Worm (Caenorhabditis elegans) whole organism, late embryonic: ENCODE measurements around the gene ZK1320.13.

Source experiments
- ama-1 ChIP-seq: fragments of 150-350 bp; optimal IDR thresholded peaks from 2 replicates; lab custom pipeline; 2014
- ceh-2 ChIP-seq: sonication (generic microtip); optimal IDR thresholded peaks from 2 replicates; lab custom pipeline; 2016; ENCODE audit warnings: missing genotype, missing genetic modification characterization, missing compliant biosample characterization
- ets-4 ChIP-seq: sonication (generic microtip); optimal IDR thresholded peaks from 2 replicates; lab custom pipeline; 2016; ENCODE audit warnings: missing genetic modification characterization, missing compliant biosample characterization
- fkh-10 ChIP-seq: fragments of 150-350 bp; optimal IDR thresholded peaks from 2 replicates; lab custom pipeline; 2014; ENCODE audit warnings: missing biosample characterization, missing genetic modification reagents, missing genetic modification characterization
- nhr-232 ChIP-seq: sonication (generic microtip); optimal IDR thresholded peaks from 2 replicates; lab custom pipeline; 2016; ENCODE audit warnings: missing genetic modification characterization, missing compliant biosample characterization
- odd-2 ChIP-seq: sonication (generic microtip); optimal IDR thresholded peaks from 2 replicates; lab custom pipeline; 2017; ENCODE audit warnings: antibody characterized with exemption, mild to moderate bottlenecking, missing genetic modification characterization, missing compliant biosample characterization
- rnt-1 ChIP-seq: sonication (generic microtip); optimal IDR thresholded peaks from 2 replicates; lab custom pipeline; 2016; ENCODE audit warnings: missing genetic modification characterization, missing compliant biosample characterization
- sox-4 ChIP-seq: sonication (generic microtip); optimal IDR thresholded peaks from 2 replicates; lab custom pipeline; 2017; ENCODE audit warnings: mild to moderate bottlenecking, missing genetic modification characterization, inconsistent platforms, missing compliant biosample characterization
- tbx-2 ChIP-seq: sonication (generic microtip); optimal IDR thresholded peaks from 2 replicates; lab custom pipeline; 2016; ENCODE audit warnings: missing genetic modification characterization, missing compliant biosample characterization

DNA sequence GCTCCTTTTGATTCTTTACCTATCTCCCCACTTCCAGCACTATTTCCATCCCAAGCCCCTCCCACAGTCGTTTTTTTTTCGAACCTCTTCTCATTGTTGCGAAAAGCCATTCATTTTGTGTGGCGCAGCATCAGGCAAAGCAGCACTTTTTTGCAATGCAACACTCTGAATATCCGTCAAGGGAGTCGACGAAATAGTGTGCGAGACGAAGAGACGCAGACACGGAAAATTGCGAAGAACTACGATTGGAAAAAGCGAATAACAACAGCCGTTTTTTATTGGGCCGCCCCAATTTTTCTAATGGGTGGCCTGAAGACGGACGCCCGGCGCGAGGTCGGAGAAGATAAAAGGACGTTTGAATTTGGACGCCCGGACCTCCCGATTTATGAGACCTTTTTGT is 49.3 kb downstream of the ZK1320.13 start:
- TF ChIP-seq ets-4 (tag; lab: Kevin White, UChicago) (no peak), rnt-1 (tag; lab: Kevin White, UChicago) (no peak), tbx-2 (tag; lab: Kevin White, UChicago) (no peak), nhr-232 (tag; lab: Kevin White, UChicago) (no peak), odd-2 (no peak), ama-1 (no peak), sox-4 (no peak), fkh-10 (no peak), ceh-2 (tag; lab: Kevin White, UChicago) (no peak)
